Worm (Caenorhabditis elegans): ENCODE measurements around the gene B0524.3.

Gene B0524.3

ce11 chrIII:1859532-1859931, 27.9 kb upstream of the B0524.3 start, which contains the start of gene ddp-1 (continued):
- TF ChIP-seq nhr-90 (tag; optimal IDR thresholded peaks at IDR 0.05) (peak; percentile 55), F37B4.10 (GFP tag; IDR thresholded peaks at IDR 0.05) (no peak), efl-1 (GFP tag; optimal IDR thresholded peaks at IDR 0.05) (peak; percentile 95), ccch-3 (GFP tag; optimal IDR thresholded peaks at IDR 0.05) (no peak), Y95B8A.8 (GFP tag; IDR thresholded peaks at IDR 0.05) (peak; percentile 82; the same call in 1 of the 2 replicates), pbrm-1 (GFP tag; IDR thresholded peaks at IDR 0.05) (peak; percentile 95), nhr-179 (tag; optimal IDR thresholded peaks at IDR 0.05) (no peak), ceh-40 (GFP tag; IDR thresholded peaks at IDR 0.05) (no peak), tlf-1 (GFP tag; optimal IDR thresholded peaks at IDR 0.05) (peak; percentile 97), unc-130 (GFP tag; optimal IDR thresholded peaks at IDR 0.05) (peak; percentile 54), hlh-26 (GFP tag; conservative IDR thresholded peaks at IDR 0.05) (no peak), snpc-4 (GFP tag; optimal IDR thresholded peaks at IDR 0.05) (peak; percentile 70), snpc-4 (tag; optimal IDR thresholded peaks at IDR 0.05) (peak; percentile 34 to 81 (median 64)), F55B11.4 (tag; optimal IDR thresholded peaks at IDR 0.05; ENCODE audit: borderline replicate concordance, insufficient read depth) (no peak)

- TF ChIP-seq somi-1 (GFP tag; optimal IDR thresholded peaks at IDR 0.05) (no peak), ztf-22 (GFP tag; optimal IDR thresholded peaks at IDR 0.05) (no peak), akir-1 (GFP tag; optimal IDR thresholded peaks at IDR 0.05) (no peak), C17E4.6 (GFP tag; IDR thresholded peaks at IDR 0.05) (no peak), mcd-1 (GFP tag; IDR thresholded peaks at IDR 0.05) (no peak), aptf-3 (GFP tag; IDR thresholded peaks at IDR 0.05) (no peak), F22D6.2 (tag; optimal IDR thresholded peaks at IDR 0.05) (no peak), nhr-90 (tag; optimal IDR thresholded peaks at IDR 0.05) (no peak), hsf-1 (GFP tag; IDR thresholded peaks at IDR 0.05) (no peak), egrh-3 (GFP tag; IDR thresholded peaks at IDR 0.05) (no peak), madf-6 (GFP tag; IDR thresholded peaks at IDR 0.05) (no peak), attf-3 (GFP tag; conservative IDR thresholded peaks at IDR 0.05) (no peak), F55B11.4 (tag; optimal IDR thresholded peaks at IDR 0.05; ENCODE audit: borderline replicate concordance, insufficient read depth) (no peak), K12H6.12 (tag; optimal IDR thresholded peaks at IDR 0.05) (no peak), ceh-27 (GFP tag; optimal IDR thresholded peaks at IDR 0.05) (no peak), tlf-1 (GFP tag; optimal IDR thresholded peaks at IDR 0.05) (no peak), ztf-3 (GFP tag; optimal IDR thresholded peaks at IDR 0.05) (no peak), lin-35 (GFP tag; optimal IDR thresholded peaks at IDR 0.05) (no peak)
These were observed 27.3 kb upstream of the B0524.3 start, which contains the start of gene ttc-7 for ce11 chrIII:1860129-1860528. Gene ttc-7 (plus strand): TSS chrIII:1860429.

ce11 chrIII:1876267-1876865, 11.1 kb upstream of the B0524.3 start:
- TF ChIP-seq lsl-1 (GFP tag; optimal IDR thresholded peaks at IDR 0.05) (no peak), C17E4.6 (GFP tag; IDR thresholded peaks at IDR 0.05) (no peak), hlh-12 (tag; optimal IDR thresholded peaks at IDR 0.05) (no peak), tbx-9 (tag; optimal IDR thresholded peaks at IDR 0.05; ENCODE audit: borderline replicate concordance) (no peak), snpc-1.1 (tag; optimal IDR thresholded peaks at IDR 0.05; ENCODE audit: insufficient read depth) (no peak)

ce11 chrIII:1877189-1877588, 10.3 kb upstream of the B0524.3 start:
- TF ChIP-seq F57A8.1 (GFP tag; optimal IDR thresholded peaks at IDR 0.05) = no peak
- TF ChIP-seq ztf-18 (tag; optimal IDR thresholded peaks at IDR 0.05) = no peak
- TF ChIP-seq ZK185.1 (tag; optimal IDR thresholded peaks at IDR 0.05; ENCODE audit: poor library complexity, severe bottlenecking) = no peak
- peak; percentile 69 for TF ChIP-seq F33H1.4 (GFP tag; IDR thresholded peaks at IDR 0.05)
- TF ChIP-seq T26A5.8 (tag; optimal IDR thresholded peaks at IDR 0.05) = no peak
- no peak for TF ChIP-seq cebp-1 (GFP tag; IDR thresholded peaks at IDR 0.05)
- peak; percentile 0 for TF ChIP-seq cebp-1 (tag; optimal IDR thresholded peaks at IDR 0.05)
- peak; percentile 59 for TF ChIP-seq lsl-1 (GFP tag; optimal IDR thresholded peaks at IDR 0.05)
- 0 out of 2 replicates have a peak, but pooled peaks have one; percentile 15 for TF ChIP-seq lin-26 (GFP tag; IDR thresholded peaks at IDR 0.05)
- no peak for TF ChIP-seq lin-35 (GFP tag; optimal IDR thresholded peaks at IDR 0.05)
- 0 out of 2 replicates have a peak, but pooled peaks have one; percentile 18 for TF ChIP-seq dox-1 (GFP tag; IDR thresholded peaks at IDR 0.05)
- no peak for TF ChIP-seq F55B11.4 (tag; optimal IDR thresholded peaks at IDR 0.05; ENCODE audit: borderline replicate concordance, insufficient read depth)
- TF ChIP-seq lir-1 (GFP tag; conservative IDR thresholded peaks at IDR 0.05) = no peak
- TF ChIP-seq lag-1 (GFP tag; IDR thresholded peaks at IDR 0.05) = no peak
